Worm (Caenorhabditis elegans) whole organism, L2 larva: Measurements from ENCODE around the gene egl-43.

ENCODE experiments used
- blmp-1 ChIP-seq: sonication (generic microtip); optimal IDR thresholded peaks from 2 replicates; lab custom pipeline; 2017; ENCODE audit warnings: missing genetic modification characterization, mild to moderate bottlenecking, missing compliant biosample characterization, antibody characterized with exemption, moderate library complexity; ENCODE audit not compliant: insufficient read depth
- lin-13 ChIP-seq: fragments of 150-350 bp; optimal IDR thresholded peaks from 2 replicates; lab custom pipeline; 2014; ENCODE audit warnings: missing biosample characterization, missing genetic modification reagents, missing genetic modification characterization
- mdl-1 ChIP-seq, 2 experiments: fragments of 150-350 bp in 1 of 2; sonication (generic microtip) in 1 of 2; optimal IDR thresholded peaks; 2 replicates each; lab custom pipeline; 2017; ENCODE audit warnings: missing biosample characterization in 2 of 2, missing genetic modification characterization in 2 of 2
- nhr-21 ChIP-seq: fragments of 150-350 bp; optimal IDR thresholded peaks from 2 replicates; lab custom pipeline; 2014; ENCODE audit warnings: missing biosample characterization, missing genetic modification characterization
- nhr-237 ChIP-seq: fragments of 150-350 bp; optimal IDR thresholded peaks from 2 replicates; lab custom pipeline; 2014; ENCODE audit warnings: missing biosample characterization, missing genetic modification characterization
- nhr-77 ChIP-seq: fragments of 150-350 bp; optimal IDR thresholded peaks from 2 replicates; lab custom pipeline; 2014; ENCODE audit warnings: missing biosample characterization, missing genetic modification characterization
- unc-39 ChIP-seq: fragments of 150-350 bp; optimal IDR thresholded peaks from 2 replicates; lab custom pipeline; 2014; ENCODE audit warnings: missing biosample characterization, missing genetic modification characterization
- unc-55 ChIP-seq: fragments of 150-350 bp; sonication (generic microtip); optimal IDR thresholded peaks from 3 replicates; lab custom pipeline; 2014; ENCODE audit warnings: missing biosample characterization, missing genetic modification reagents, missing genetic modification characterization
- zag-1 ChIP-seq: fragments of 150-350 bp; optimal IDR thresholded peaks from 2 replicates; lab custom pipeline; 2014; ENCODE audit warnings: missing biosample characterization, missing genetic modification characterization

DNA sequence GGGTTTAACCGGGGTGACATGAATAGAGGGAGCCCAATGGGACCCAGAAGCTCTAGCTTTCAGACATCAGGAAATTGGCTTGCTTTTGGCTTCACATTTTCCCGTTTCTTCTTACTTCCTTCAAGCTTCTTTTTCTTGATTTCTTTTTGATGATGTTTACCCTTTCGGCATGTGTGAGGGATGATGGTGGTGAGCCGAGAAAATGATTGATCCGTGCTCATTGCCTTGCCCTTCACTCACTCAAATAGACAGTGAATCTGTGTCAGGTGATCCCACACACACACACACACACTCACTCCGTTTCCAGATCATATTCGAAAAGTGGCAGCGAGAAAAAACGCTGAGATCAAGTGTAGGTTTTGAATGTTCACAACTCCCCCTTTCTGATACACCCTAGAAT is 39.7 kb downstream of the egl-43 start:
- TF ChIP-seq nhr-77 (tag; lab: Kevin White, UChicago) = no peak
- TF ChIP-seq unc-55 (GFP tag; lab: Kevin White, UChicago) = no peak
- TF ChIP-seq mdl-1 (tag; optimal IDR thresholded peaks at IDR 0.05; lab: Kevin White, UChicago) = no peak
- TF ChIP-seq unc-39 = no peak
- no peak for TF ChIP-seq nhr-21 (tag; lab: Kevin White, UChicago)
- TF ChIP-seq nhr-237 (tag; lab: Kevin White, UChicago) = no peak
- TF ChIP-seq zag-1 = no peak
- no peak for TF ChIP-seq lin-13 (GFP tag; lab: Kevin White, UChicago)
- TF ChIP-seq blmp-1 (tag; lab: Kevin White, UChicago) = no peak
